Worm (Caenorhabditis elegans) whole organism, young adult: ENCODE results near the gene T06E4.5.

Source experiments
- B0019.2 ChIP-seq: fragments of 200-800 bp; sonication (Bioruptor generic); conservative IDR thresholded peaks from 2 replicates; pipeline ENCODE4 v1.3.6; 2022; ENCODE audit warnings: missing genetic modification reagents, missing genetic modification characterization, missing compliant biosample characterization
- C17E4.6 ChIP-seq: fragments of 200-800 bp; sonication (Bioruptor generic); IDR thresholded peaks from 2 replicates; pipeline ENCODE4 v1.3.6; 2022; ENCODE audit warnings: missing genetic modification reagents, missing genetic modification characterization, missing compliant biosample characterization
- D2030.7 ChIP-seq: fragments of 200-800 bp; sonication (Bioruptor generic); IDR thresholded peaks from 2 replicates; pipeline ENCODE4 v1.3.6; 2022; ENCODE audit warnings: missing genetic modification reagents, missing genetic modification characterization, missing compliant biosample characterization
- F22D6.2 ChIP-seq: sonication (generic microtip); optimal IDR thresholded peaks from 2 replicates; lab custom pipeline; 2016; ENCODE audit warnings: mild to moderate bottlenecking, missing genetic modification characterization, missing compliant biosample characterization
- F39B2.1 ChIP-seq: fragments of 200-800 bp; sonication (Bioruptor generic); IDR thresholded peaks from 2 replicates; pipeline ENCODE4 v1.3.6; 2022; ENCODE audit warnings: missing genetic modification reagents, missing genetic modification characterization, missing compliant biosample characterization
- attf-5 ChIP-seq: fragments of 200-800 bp; sonication (Bioruptor generic); optimal IDR thresholded peaks from 2 replicates; lab custom pipeline; 2018; ENCODE audit warnings: mild to moderate bottlenecking, missing genetic modification characterization, missing compliant biosample characterization
- dox-1 ChIP-seq: fragments of 200-800 bp; sonication (Bioruptor generic); IDR thresholded peaks from 2 replicates; pipeline ENCODE4 v1.3.6; 2022; ENCODE audit warnings: missing genetic modification reagents, missing genetic modification characterization, missing compliant biosample characterization
- zfh-2 ChIP-seq: fragments of 200-800 bp; sonication (Bioruptor generic); conservative IDR thresholded peaks from 2 replicates; pipeline ENCODE4 v1.3.6; 2022; ENCODE audit warnings: missing genetic modification reagents, missing genetic modification characterization, missing compliant biosample characterization

- peak; percentile 42; the same call in 1 of the 2 replicates for TF ChIP-seq dox-1
- TF ChIP-seq C17E4.6, result no peak
- no peak for TF ChIP-seq D2030.7 (GFP tag; lab: Robert Waterston, UW)
- no peak for TF ChIP-seq F39B2.1 (GFP tag; lab: Robert Waterston, UW)
- TF ChIP-seq F22D6.2 (tag; lab: Kevin White, UChicago), result no peak
- TF ChIP-seq B0019.2 (GFP tag; lab: Robert Waterston, UW), result no peak
- TF ChIP-seq zfh-2 (GFP tag; lab: Robert Waterston, UW), result peak; percentile 90
- TF ChIP-seq attf-5 (GFP tag; lab: Kevin White, UChicago), result no peak
Measured at ce11 chrV:9628603-9629002, 2.4 kb upstream of the T06E4.5 start.
